Fruit fly (Drosophila melanogaster) whole organism, wandering third instar larva: ENCODE data around the gene Apc.
A peak's percentile ranks its signal among the peaks of the same experiment; 100 is the strongest.

Experiments used
- Abd-B ChIP-seq: fragments of >200 bp; optimal IDR thresholded peaks from 2 replicates; lab custom pipeline; 2017; ENCODE audit warnings: missing biosample characterization, missing genetic modification characterization
- CG32264 ChIP-seq: fragments of 200-800 bp; sonication (Bioruptor generic); optimal IDR thresholded peaks from 2 replicates; lab custom pipeline; 2016; ENCODE audit warnings: missing biosample characterization, missing genetic modification characterization
- CG9705 ChIP-seq: fragments of 200-800 bp; sonication (Bioruptor generic); optimal IDR thresholded peaks from 2 replicates; lab custom pipeline; 2018; ENCODE audit warnings: missing biosample characterization, mild to moderate bottlenecking, missing genetic modification characterization
- CrebA ChIP-seq: fragments of 200-800 bp; sonication (Bioruptor generic); optimal IDR thresholded peaks from 2 replicates; lab custom pipeline; 2016; ENCODE audit warnings: missing biosample characterization, mild to moderate bottlenecking, missing genetic modification characterization, borderline replicate concordance
- Dfd ChIP-seq: fragments of >200 bp; optimal IDR thresholded peaks from 2 replicates; lab custom pipeline; 2017; ENCODE audit warnings: missing biosample characterization, missing genetic modification characterization
- Dif ChIP-seq: fragments of 200-275, 200-300 bp; sonication (Bioruptor generic); optimal IDR thresholded peaks from 2 replicates; lab custom pipeline; 2018; ENCODE audit warnings: missing biosample characterization, missing genetic modification characterization; ENCODE audit not compliant: partially characterized antibody
- GATAd ChIP-seq: sonication (Bioruptor generic); optimal IDR thresholded peaks from 2 replicates; lab custom pipeline; 2016; ENCODE audit warnings: missing biosample characterization, missing genetic modification characterization
- HLH106 ChIP-seq: fragments of 200-800 bp; optimal IDR thresholded peaks from 3 replicates; lab custom pipeline; 2019; ENCODE audit warnings: missing biosample characterization, mild to moderate bottlenecking, missing genetic modification characterization, moderate library complexity
- Hnf4 ChIP-seq: fragments of 200-800 bp; sonication (Bioruptor generic); optimal IDR thresholded peaks from 2 replicates; lab custom pipeline; 2016; ENCODE audit warnings: missing biosample characterization, mild to moderate bottlenecking, missing genetic modification characterization
- Hr78 ChIP-seq: fragments of >200 bp; optimal IDR thresholded peaks from 2 replicates; lab custom pipeline; 2017; ENCODE audit warnings: missing biosample characterization, missing genetic modification characterization
- Hr83 ChIP-seq: fragments of 200-300 bp; sonication (Bioruptor generic); optimal IDR thresholded peaks from 2 replicates; lab custom pipeline; 2016; ENCODE audit warnings: missing biosample characterization, mild to moderate bottlenecking, missing genetic modification characterization, moderate library complexity; ENCODE audit not compliant: poor library complexity, severe bottlenecking
- Jra ChIP-seq: sonication (Bioruptor generic); optimal IDR thresholded peaks from 2 replicates; lab custom pipeline; 2016; ENCODE audit warnings: missing biosample characterization, missing genetic modification characterization
- Mio ChIP-seq: sonication (Bioruptor generic); optimal IDR thresholded peaks from 2 replicates; lab custom pipeline; 2016; ENCODE audit warnings: missing biosample characterization, missing genetic modification characterization
- Myc ChIP-seq: fragments of >200 bp; optimal IDR thresholded peaks from 2 replicates; lab custom pipeline; 2017
- N ChIP-seq: fragments of >200 bp; optimal IDR thresholded peaks from 2 replicates; lab custom pipeline; 2018; ENCODE audit warnings: missing biosample characterization, missing external identifiers, missing genetic modification characterization
- OdsH ChIP-seq: fragments of 200-800 bp; sonication (Bioruptor generic); optimal IDR thresholded peaks from 2 replicates; lab custom pipeline; 2016; ENCODE audit warnings: missing biosample characterization, mild to moderate bottlenecking, missing genetic modification characterization
- Rel ChIP-seq, 2 experiments: fragments of 200-800 bp; sonication (Bioruptor generic) in 1 of 2; optimal IDR thresholded peaks; 2 replicates in 1 of 2; 3 replicates in 1 of 2; lab custom pipeline; 2016 to 2019; ENCODE audit warnings: mild to moderate bottlenecking in 2 of 2, missing biosample characterization in 2 of 2, missing genetic modification characterization in 2 of 2, moderate library complexity in 1 of 2
- Sp1 ChIP-seq: fragments of 200-800 bp; sonication (Bioruptor generic); optimal IDR thresholded peaks from 3 replicates; lab custom pipeline; 2019; ENCODE audit warnings: missing biosample characterization, mild to moderate bottlenecking, missing genetic modification characterization, moderate library complexity
- Vsx2 ChIP-seq: fragments of 200-300, 225-300 bp; sonication (Bioruptor generic); optimal IDR thresholded peaks from 2 replicates; lab custom pipeline; 2018; ENCODE audit warnings: missing biosample characterization, missing genetic modification characterization; ENCODE audit not compliant: partially characterized antibody
- br ChIP-seq: fragments of 200-800 bp; sonication (Bioruptor generic); optimal IDR thresholded peaks from 2 replicates; lab custom pipeline; 2016; ENCODE audit warnings: missing biosample characterization, missing genetic modification characterization
- brk ChIP-seq: fragments of 200-800 bp; sonication (Bioruptor generic); optimal IDR thresholded peaks from 2 replicates; lab custom pipeline; 2016; ENCODE audit warnings: missing biosample characterization, mild to moderate bottlenecking, missing genetic modification characterization
- dl ChIP-seq, 2 experiments: fragments of 175-275, 200-275 bp in 1 of 2; fragments of 200-275 bp in 1 of 2; sonication (Bioruptor generic); optimal IDR thresholded peaks; lab custom pipeline; 2018; ENCODE audit warnings: mild to moderate bottlenecking in 2 of 2, missing biosample characterization in 2 of 2, missing genetic modification characterization in 2 of 2, moderate library complexity in 2 of 2; ENCODE audit not compliant: partially characterized antibody in 2 of 2, insufficient read depth in 1 of 2
- dmrt93B ChIP-seq: fragments of 200-800 bp; sonication (Bioruptor generic); optimal IDR thresholded peaks from 2 replicates; lab custom pipeline; 2018; ENCODE audit warnings: missing biosample characterization, mild to moderate bottlenecking, missing genetic modification characterization
- dsf ChIP-seq: sonication (Bioruptor generic); optimal IDR thresholded peaks from 2 replicates; lab custom pipeline; 2016; ENCODE audit warnings: missing biosample characterization, missing genetic modification characterization, borderline replicate concordance
- ey ChIP-seq: fragments of 200-800 bp; sonication (Bioruptor generic); optimal IDR thresholded peaks from 2 replicates; lab custom pipeline; 2016; ENCODE audit warnings: missing biosample characterization, missing genetic modification characterization
- foxo ChIP-seq, 2 experiments: fragments of 200-800 bp; sonication (Bioruptor generic); optimal IDR thresholded peaks; 2 replicates in 1 of 2; 3 replicates in 1 of 2; lab custom pipeline; 2016 to 2017; ENCODE audit warnings: missing biosample characterization in 2 of 2, missing genetic modification characterization in 2 of 2
- fru ChIP-seq: fragments of 200-800 bp; sonication (Bioruptor generic); optimal IDR thresholded peaks from 3 replicates; lab custom pipeline; 2016; ENCODE audit warnings: missing biosample characterization, mild to moderate bottlenecking, missing genetic modification characterization
- h ChIP-seq: fragments of 200-800 bp; sonication (Bioruptor generic); optimal IDR thresholded peaks from 3 replicates; lab custom pipeline; 2016; ENCODE audit warnings: missing biosample characterization, mild to moderate bottlenecking, missing genetic modification characterization
- jim ChIP-seq: fragments of 175-275, 200-325 bp; sonication (Bioruptor generic); optimal IDR thresholded peaks from 2 replicates; lab custom pipeline; 2016; ENCODE audit warnings: missing biosample characterization, mild to moderate bottlenecking, missing genetic modification characterization
- lola ChIP-seq: fragments of >200 bp; optimal IDR thresholded peaks from 2 replicates; lab custom pipeline; 2017; ENCODE audit warnings: missing biosample characterization, missing genetic modification characterization
- pan ChIP-seq: fragments of >200 bp; optimal IDR thresholded peaks from 2 replicates; lab custom pipeline; 2017
- psq ChIP-seq: fragments of 200-800 bp; sonication (Bioruptor generic); optimal IDR thresholded peaks from 3 replicates; lab custom pipeline; 2017; ENCODE audit warnings: missing biosample characterization, mild to moderate bottlenecking, missing genetic modification characterization, moderate library complexity
- rgr ChIP-seq: fragments of 200-800 bp; sonication (Bioruptor generic); optimal IDR thresholded peaks from 3 replicates; lab custom pipeline; 2016; ENCODE audit warnings: missing biosample characterization, mild to moderate bottlenecking, missing genetic modification characterization
- sage ChIP-seq: fragments of 200-800 bp; sonication (Bioruptor generic); optimal IDR thresholded peaks from 2 replicates; lab custom pipeline; 2016; ENCODE audit warnings: missing biosample characterization, mild to moderate bottlenecking, missing genetic modification characterization
- sv ChIP-seq: fragments of 200-800 bp; sonication (Bioruptor generic); optimal IDR thresholded peaks from 3 replicates; lab custom pipeline; 2016; ENCODE audit warnings: missing biosample characterization, missing genetic modification characterization
- tai ChIP-seq: sonication (Bioruptor generic); optimal IDR thresholded peaks from 2 replicates; lab custom pipeline; 2016; ENCODE audit warnings: missing biosample characterization, missing genetic modification characterization
- usp ChIP-seq: fragments of >200 bp; optimal IDR thresholded peaks from 2 replicates; lab custom pipeline; 2017; ENCODE audit warnings: missing biosample characterization, missing genetic modification characterization
- woc ChIP-seq: sonication (Bioruptor generic); optimal IDR thresholded peaks from 2 replicates; lab custom pipeline; 2016; ENCODE audit warnings: missing biosample characterization, mild to moderate bottlenecking, missing genetic modification characterization

The Apc gene

dm6 chr3R:28889427-28889736 lies 44.8 kb upstream of the Apc start:
- TF ChIP-seq Mio (GFP tag; lab: Kevin White, UChicago) (no peak), Dfd (GFP tag; lab: Kevin White, UChicago) (no peak), br (GFP tag; lab: Kevin White, UChicago) (no peak), tai (GFP tag; lab: Kevin White, UChicago) (no peak), h (peak; percentile 1), Hnf4 (GFP tag; lab: Kevin White, UChicago) (peak; percentile 1), N (GFP tag; lab: Kevin White, UChicago) (peak; percentile 95), CrebA (GFP tag; lab: Kevin White, UChicago) (no peak), Rel (GFP tag; optimal IDR thresholded peaks at IDR 0.05; lab: Kevin White, UChicago) (no peak), Rel (tag; optimal IDR thresholded peaks at IDR 0.05; lab: Kevin White, UChicago) (no peak), woc (no peak), ey (GFP tag; lab: Kevin White, UChicago) (no peak), CG9705 (no peak), Hr83 (GFP tag; lab: Kevin White, UChicago) (no peak), Abd-B (GFP tag; lab: Kevin White, UChicago) (no peak), foxo (GFP tag; optimal IDR thresholded peaks at IDR 0.05; lab: Kevin White, UChicago) (no peak), fru (no peak), usp (GFP tag; lab: Kevin White, UChicago) (no peak), CG32264 (no peak), sv (GFP tag; lab: Kevin White, UChicago) (no peak), dmrt93B (no peak), jim (GFP tag; lab: Kevin White, UChicago) (no peak), Sp1 (GFP tag; lab: Kevin White, UChicago) (no peak), brk (GFP tag; lab: Kevin White, UChicago) (no peak), rgr (no peak), dl (GFP tag; optimal IDR thresholded peaks at IDR 0.05; lab: Kevin White, UChicago; ENCODE audit: insufficient read depth in 1 of 2, partially characterized antibody in 2 of 2) (peak in 1 of 2 experiments; percentile 50), sage (GFP tag; lab: Kevin White, UChicago) (no peak), pan (lab: Kevin White, UChicago) (no peak), Myc (lab: Kevin White, UChicago) (no peak), dsf (no peak), Hr78 (peak; percentile 34), psq (GFP tag; lab: Kevin White, UChicago) (no peak), Dif (GFP tag; lab: Kevin White, UChicago) (no peak), HLH106 (tag; lab: Kevin White, UChicago) (no peak), Vsx2 (GFP tag; lab: Kevin White, UChicago) (peak; percentile 95), OdsH (GFP tag; lab: Kevin White, UChicago) (no peak), Jra (GFP tag; lab: Kevin White, UChicago) (no peak), GATAd (GFP tag; lab: Kevin White, UChicago) (no peak), lola (GFP tag; lab: Kevin White, UChicago) (no peak)
- TF ChIP-seq, all 38 proteins: peak for 6

- TF ChIP-seq N (GFP tag; lab: Kevin White, UChicago), result no peak
- TF ChIP-seq dl (GFP tag; optimal IDR thresholded peaks at IDR 0.05; lab: Kevin White, UChicago; ENCODE audit: insufficient read depth in 1 of 2, partially characterized antibody in 2 of 2), result no peak
- peak; percentile 78 for TF ChIP-seq sv (GFP tag; lab: Kevin White, UChicago)
- peak; percentile 72 for TF ChIP-seq Sp1 (GFP tag; lab: Kevin White, UChicago)
- TF ChIP-seq CG32264, result peak; percentile 67
- no peak for TF ChIP-seq usp (GFP tag; lab: Kevin White, UChicago)
- peak; percentile 68 for TF ChIP-seq Hr83 (GFP tag; lab: Kevin White, UChicago)
- TF ChIP-seq sage (GFP tag; lab: Kevin White, UChicago), result no peak
- peak; percentile 76 for TF ChIP-seq dmrt93B
- no peak for TF ChIP-seq tai (GFP tag; lab: Kevin White, UChicago)
- TF ChIP-seq woc, result peak; percentile 79
- TF ChIP-seq CrebA (GFP tag; lab: Kevin White, UChicago), result no peak
- no peak for TF ChIP-seq Vsx2 (GFP tag; lab: Kevin White, UChicago)
- no peak for TF ChIP-seq Rel (GFP tag; optimal IDR thresholded peaks at IDR 0.05; lab: Kevin White, UChicago)
- TF ChIP-seq Rel (tag; optimal IDR thresholded peaks at IDR 0.05; lab: Kevin White, UChicago), result peak; percentile 66
- TF ChIP-seq rgr, result peak; percentile 91
- TF ChIP-seq OdsH (GFP tag; lab: Kevin White, UChicago), result peak; percentile 79
- TF ChIP-seq HLH106 (tag; lab: Kevin White, UChicago), result peak; percentile 86
- TF ChIP-seq Myc (lab: Kevin White, UChicago), result peak; percentile 70
- no peak for TF ChIP-seq lola (GFP tag; lab: Kevin White, UChicago)
- TF ChIP-seq GATAd (GFP tag; lab: Kevin White, UChicago), result peak; percentile 50
- TF ChIP-seq Jra (GFP tag; lab: Kevin White, UChicago), result peak; percentile 67
- TF ChIP-seq br (GFP tag; lab: Kevin White, UChicago), result peak; percentile 90
- peak; percentile 89 for TF ChIP-seq ey (GFP tag; lab: Kevin White, UChicago)
- peak; percentile 82 for TF ChIP-seq CG9705
- TF ChIP-seq pan (lab: Kevin White, UChicago), result no peak
- no peak for TF ChIP-seq jim (GFP tag; lab: Kevin White, UChicago)
- TF ChIP-seq Dif (GFP tag; lab: Kevin White, UChicago), result no peak
- TF ChIP-seq psq (GFP tag; lab: Kevin White, UChicago), result peak; percentile 78
- TF ChIP-seq Abd-B (GFP tag; lab: Kevin White, UChicago), result peak; percentile 10
- peak; percentile 89 for TF ChIP-seq fru
- peak; percentile 37 for TF ChIP-seq dsf
- peak; percentile 92 for TF ChIP-seq h
- TF ChIP-seq brk (GFP tag; lab: Kevin White, UChicago), result no peak
- no peak for TF ChIP-seq Dfd (GFP tag; lab: Kevin White, UChicago)
- TF ChIP-seq Hnf4 (GFP tag; lab: Kevin White, UChicago), result peak; percentile 91
- no peak for TF ChIP-seq Hr78
- TF ChIP-seq Mio (GFP tag; lab: Kevin White, UChicago), result peak; percentile 36
- peak; percentile 57 to 93 for TF ChIP-seq foxo (GFP tag; optimal IDR thresholded peaks at IDR 0.05; lab: Kevin White, UChicago)
Observed at dm6 chr3R:28888561-28889426, 44.2 kb upstream of the Apc start.
